Fruit fly (Drosophila melanogaster): Measurements from ENCODE around the gene Men-b.
A peak's percentile ranks its signal among the peaks of the same experiment; 100 is the strongest.

The Men-b gene

dm6 chr3R:27111784-27112602 lies 39.5 kb upstream of the Men-b start, which contains the start of the genes gb and CG5815 (continued):
- TF ChIP-seq Neu2 (GFP tag; optimal IDR thresholded peaks at IDR 0.05; ENCODE audit: borderline replicate concordance) (no peak), yki (optimal IDR thresholded peaks at IDR 0.05) (no peak), tup (GFP tag; optimal IDR thresholded peaks at IDR 0.05) (peak; percentile 84), ro (GFP tag; IDR thresholded peaks at IDR 0.05) (peak; percentile 55), Dip3 (GFP tag; optimal IDR thresholded peaks at IDR 0.05) (peak; percentile 83), wdn (GFP tag; IDR thresholded peaks at IDR 0.05) (peak; percentile 89), CG13287 (GFP tag; IDR thresholded peaks at IDR 0.05; ENCODE audit: partially characterized antibody) (peak; percentile 99), odd (GFP tag; optimal IDR thresholded peaks at IDR 0.05) (peak; percentile 74), Spps (tag; optimal IDR thresholded peaks at IDR 0.05) (peak; percentile 45), trh (GFP tag; optimal IDR thresholded peaks at IDR 0.05) (peak; percentile 78), Aef1 (GFP tag; IDR thresholded peaks at IDR 0.05) (peak; percentile 91), Camta (GFP tag; optimal IDR thresholded peaks at IDR 0.05) (peak; percentile 73), CG6791 (GFP tag; IDR thresholded peaks at IDR 0.05; ENCODE audit: partially characterized antibody) (peak; percentile 92), kah (GFP tag; optimal IDR thresholded peaks at IDR 0.05) (peak; percentile 57), CG18619 (GFP tag; optimal IDR thresholded peaks at IDR 0.05) (peak; percentile 93), CG18599 (GFP tag; optimal IDR thresholded peaks at IDR 0.05) (peak; percentile 94), sc (optimal IDR thresholded peaks at IDR 0.05) (no peak), sc (GFP tag; optimal IDR thresholded peaks at IDR 0.05) (peak; percentile 76), CG32772 (GFP tag; IDR thresholded peaks at IDR 0.05) (peak; percentile 87), lmd (GFP tag; IDR thresholded peaks at IDR 0.05) (peak; percentile 91), dati (GFP tag; IDR thresholded peaks at IDR 0.05) (no peak; the same call in 1 of the 2 replicates), peb (GFP tag; IDR thresholded peaks at IDR 0.05) (peak; percentile 73), crol (GFP tag; IDR thresholded peaks at IDR 0.05) (no peak), Eip74EF (GFP tag; optimal IDR thresholded peaks at IDR 0.05) (no peak), usp (GFP tag; optimal IDR thresholded peaks at IDR 0.05) (no peak), insv (GFP tag; optimal IDR thresholded peaks at IDR 0.05) (peak in 1 of 2 experiments; percentile 65), lilli (GFP tag; optimal IDR thresholded peaks at IDR 0.05) (peak; percentile 96), CG6765 (GFP tag; optimal IDR thresholded peaks at IDR 0.05) (peak; percentile 75), CG12942 (GFP tag; optimal IDR thresholded peaks at IDR 0.05) (peak; percentile 89), D19A (tag; optimal IDR thresholded peaks at IDR 0.05) (peak; percentile 79), CG8359 (GFP tag; optimal IDR thresholded peaks at IDR 0.05; ENCODE audit: borderline replicate concordance) (peak; percentile 70), pum (GFP tag; optimal IDR thresholded peaks at IDR 0.05) (peak; percentile 66), Rfx (GFP tag; IDR thresholded peaks at IDR 0.05) (peak; percentile 96), CG18476 (GFP tag; optimal IDR thresholded peaks at IDR 0.05) (peak; percentile 91), pfk (GFP tag; optimal IDR thresholded peaks at IDR 0.05) (peak; percentile 17), CG1233 (GFP tag; optimal IDR thresholded peaks at IDR 0.05) (peak; percentile 85), Sox102F (GFP tag; optimal IDR thresholded peaks at IDR 0.05) (peak; percentile 92), sug (tag; optimal IDR thresholded peaks at IDR 0.05) (no peak), Tbp (GFP tag; optimal IDR thresholded peaks at IDR 0.05) (no peak), cato (GFP tag; optimal IDR thresholded peaks at IDR 0.05; ENCODE audit: borderline replicate concordance) (peak; percentile 81), mirr (GFP tag; optimal IDR thresholded peaks at IDR 0.05) (peak; percentile 64), hkb (optimal IDR thresholded peaks at IDR 0.05) (peak; percentile 71), hkb (GFP tag; IDR thresholded peaks at IDR 0.05) (peak; percentile 92), Lim3 (GFP tag; IDR thresholded peaks at IDR 0.05) (peak; percentile 60; the same call in 1 of the 2 replicates), CG13775 (GFP tag; optimal IDR thresholded peaks at IDR 0.05) (peak; percentile 94), CG17802 (tag; optimal IDR thresholded peaks at IDR 0.05) (peak; percentile 75), hb (GFP tag; IDR thresholded peaks at IDR 0.05; ENCODE audit: partially characterized antibody) (peak; percentile 93), Atf6 (GFP tag; IDR thresholded peaks at IDR 0.05) (peak; percentile 93), CG31388 (GFP tag; optimal IDR thresholded peaks at IDR 0.05) (peak; percentile 78), gro (GFP tag; optimal IDR thresholded peaks at IDR 0.05) (peak; percentile 88)

Data from whole organism, embryonic.